Worm (Caenorhabditis elegans) whole organism, L4 larva: Measurements from ENCODE around the gene W07G4.5.

ENCODE experiments used
- F10B5.3 ChIP-seq: sonication (generic microtip); optimal IDR thresholded peaks from 2 replicates; lab custom pipeline; 2016; ENCODE audit warnings: mild to moderate bottlenecking, missing genetic modification characterization, missing compliant biosample characterization
- F26F4.8 ChIP-seq: fragments of 200-800 bp; sonication (Bioruptor generic); conservative IDR thresholded peaks from 2 replicates; pipeline ENCODE4 v1.3.6; 2022; ENCODE audit warnings: missing genetic modification characterization, missing compliant biosample characterization
- F44E2.7 ChIP-seq: fragments of 200-800 bp; sonication (Bioruptor generic); IDR thresholded peaks from 2 replicates; pipeline ENCODE4 v2.1.2; 2022; ENCODE audit warnings: missing genetic modification characterization, missing compliant biosample characterization
- F49E8.2 ChIP-seq: sonication (generic microtip); optimal IDR thresholded peaks from 2 replicates; lab custom pipeline; 2016; ENCODE audit warnings: missing compliant biosample characterization, mild to moderate bottlenecking, missing genetic modification characterization, borderline replicate concordance
- R02D3.7 ChIP-seq: fragments of 150-350 bp; sonication (generic microtip); optimal IDR thresholded peaks from 3 replicates; lab custom pipeline; 2014; ENCODE audit warnings: missing biosample characterization, missing genetic modification characterization
- T20F7.1 ChIP-seq: fragments of 200-800 bp; sonication (Bioruptor generic); optimal IDR thresholded peaks from 2 replicates; lab custom pipeline; 2018; ENCODE audit warnings: mild to moderate bottlenecking, missing genetic modification characterization, missing compliant biosample characterization
- Y48G9A.11 ChIP-seq: fragments of 200-800 bp; sonication (Bioruptor generic); IDR thresholded peaks from 2 replicates; pipeline ENCODE4 v1.3.6; 2022; ENCODE audit warnings: missing genetic modification reagents, missing genetic modification characterization, missing compliant biosample characterization
- ZK337.2 ChIP-seq: fragments of 200-800 bp; sonication (Bioruptor generic); IDR thresholded peaks from 2 replicates; pipeline ENCODE4 v1.3.6; 2022; ENCODE audit warnings: missing genetic modification reagents, missing genetic modification characterization, missing compliant biosample characterization
- ama-1 ChIP-seq: fragments of 150-350 bp; optimal IDR thresholded peaks from 2 replicates; lab custom pipeline; 2014; ENCODE audit warnings: inconsistent platforms, mixed read lengths
- ceh-32 ChIP-seq: sonication (generic microtip); optimal IDR thresholded peaks from 2 replicates; lab custom pipeline; 2016; ENCODE audit warnings: mild to moderate bottlenecking, missing genetic modification characterization, missing compliant biosample characterization; ENCODE audit not compliant: poor library complexity
- ceh-44 ChIP-seq: fragments of 200-800 bp; sonication (Bioruptor generic); IDR thresholded peaks from 2 replicates; pipeline ENCODE4 v1.3.6; 2022; ENCODE audit warnings: missing genetic modification reagents, missing genetic modification characterization, missing compliant biosample characterization
- ces-1 ChIP-seq: fragments of 150-350 bp; sonication (generic microtip); optimal IDR thresholded peaks from 4 replicates; lab custom pipeline; 2014; ENCODE audit warnings: missing biosample characterization, missing genetic modification reagents, missing genetic modification characterization
- daf-16 ChIP-seq, 3 experiments: sonication (generic microtip); optimal IDR thresholded peaks; 2 replicates each; lab custom pipeline; 2016 to 2017; ENCODE audit warnings: missing genetic modification characterization in 3 of 3, missing genetic modification reagents in 3 of 3, mild to moderate bottlenecking in 2 of 3, missing compliant biosample characterization in 2 of 3, missing biosample characterization in 1 of 3, moderate library complexity in 1 of 3
- daf-8 ChIP-seq: fragments of 200-800 bp; sonication (Bioruptor generic); IDR thresholded peaks from 2 replicates; pipeline ENCODE4 v1.3.6; 2022; ENCODE audit warnings: missing genetic modification characterization, missing compliant biosample characterization
- dmd-6 ChIP-seq: fragments of 200-800 bp; sonication (Bioruptor generic); IDR thresholded peaks from 2 replicates; pipeline ENCODE4 v1.3.6; 2022; ENCODE audit warnings: missing genetic modification reagents, missing genetic modification characterization, missing compliant biosample characterization
- dmd-8 ChIP-seq: fragments of 200-800 bp; sonication (Bioruptor generic); IDR thresholded peaks from 2 replicates; pipeline ENCODE4 v1.3.6; 2022; ENCODE audit warnings: missing genetic modification characterization, missing compliant biosample characterization
- dmd-9 ChIP-seq: fragments of 200-800 bp; sonication (Bioruptor generic); IDR thresholded peaks from 2 replicates; pipeline ENCODE4 v1.3.6; 2022; ENCODE audit warnings: missing genetic modification reagents, missing genetic modification characterization, missing compliant biosample characterization
- dve-1 ChIP-seq: sonication (generic microtip); optimal IDR thresholded peaks from 2 replicates; lab custom pipeline; 2017; ENCODE audit warnings: antibody characterized with exemption, mild to moderate bottlenecking, missing genetic modification characterization, missing compliant biosample characterization; ENCODE audit not compliant: insufficient read depth
- fkh-10 ChIP-seq: fragments of 150-350 bp; optimal IDR thresholded peaks from 2 replicates; lab custom pipeline; 2014; ENCODE audit warnings: missing biosample characterization, missing genetic modification reagents, missing genetic modification characterization
- hlh-11 ChIP-seq: fragments of 200-800 bp; sonication (Bioruptor generic); optimal IDR thresholded peaks from 2 replicates; lab custom pipeline; 2018; ENCODE audit warnings: mild to moderate bottlenecking, missing genetic modification characterization, missing compliant biosample characterization
- lin-1 ChIP-seq: fragments of 200-800 bp; sonication (Bioruptor generic); IDR thresholded peaks from 2 replicates; pipeline ENCODE4 v1.3.6; 2022; ENCODE audit warnings: missing genetic modification reagents, missing genetic modification characterization, missing compliant biosample characterization
- lin-29 ChIP-seq: fragments of 200-800 bp; sonication (Bioruptor generic); IDR thresholded peaks from 2 replicates; pipeline ENCODE4 v1.3.6; 2022; ENCODE audit warnings: missing genetic modification reagents, missing genetic modification characterization, missing compliant biosample characterization
- lin-39 ChIP-seq: fragments of 150-350 bp; optimal IDR thresholded peaks from 2 replicates; lab custom pipeline; 2014; ENCODE audit warnings: missing biosample characterization, missing genetic modification reagents, missing genetic modification characterization
- lir-3 ChIP-seq: sonication (generic microtip); optimal IDR thresholded peaks from 2 replicates; lab custom pipeline; 2016; ENCODE audit warnings: mild to moderate bottlenecking, missing genetic modification characterization, missing compliant biosample characterization
- mes-2 ChIP-seq: sonication (generic microtip); optimal IDR thresholded peaks from 2 replicates; lab custom pipeline; 2016; ENCODE audit warnings: missing genotype, mild to moderate bottlenecking, missing genetic modification characterization, missing compliant biosample characterization; ENCODE audit not compliant: poor library complexity, severe bottlenecking
- nhr-10 ChIP-seq: fragments of 150-350 bp; optimal IDR thresholded peaks from 2 replicates; lab custom pipeline; 2014; ENCODE audit warnings: missing biosample characterization, missing genetic modification characterization
- nhr-28 ChIP-seq: fragments of 150-350 bp; optimal IDR thresholded peaks from 2 replicates; lab custom pipeline; 2014; ENCODE audit warnings: missing biosample characterization, missing genetic modification characterization
- nhr-42 ChIP-seq: fragments of 200-800 bp; sonication (Bioruptor generic); IDR thresholded peaks from 2 replicates; pipeline ENCODE4 v1.3.6; 2022; ENCODE audit warnings: missing genetic modification characterization, missing compliant biosample characterization
- nhr-48 ChIP-seq: sonication (generic microtip); optimal IDR thresholded peaks from 2 replicates; lab custom pipeline; 2016; ENCODE audit warnings: mild to moderate bottlenecking, missing genetic modification characterization, missing compliant biosample characterization
- nhr-77 ChIP-seq: fragments of 150-350 bp; optimal IDR thresholded peaks from 2 replicates; lab custom pipeline; 2014; ENCODE audit warnings: missing biosample characterization, missing genetic modification characterization
- php-3 ChIP-seq: fragments of 200-800 bp; sonication (Bioruptor generic); IDR thresholded peaks from 2 replicates; pipeline ENCODE4 v1.3.6; 2022; ENCODE audit warnings: missing genetic modification reagents, missing genetic modification characterization, missing compliant biosample characterization
- pqm-1 ChIP-seq: sonication (generic microtip); optimal IDR thresholded peaks from 2 replicates; lab custom pipeline; 2017; ENCODE audit warnings: missing biosample characterization, missing genetic modification characterization
- rbr-2 ChIP-seq: sonication (generic microtip); optimal IDR thresholded peaks from 2 replicates; lab custom pipeline; 2016; ENCODE audit warnings: missing genotype, missing genetic modification characterization, missing compliant biosample characterization
- saeg-2 ChIP-seq: fragments of 200-800 bp; sonication (Bioruptor generic); IDR thresholded peaks from 2 replicates; pipeline ENCODE4 v1.3.6; 2022; ENCODE audit warnings: missing genetic modification reagents, missing genetic modification characterization, missing compliant biosample characterization
- set-16 ChIP-seq: fragments of 200-800 bp; sonication (Bioruptor generic); IDR thresholded peaks from 2 replicates; pipeline ENCODE4 v1.3.6; 2022; ENCODE audit warnings: missing genetic modification reagents, missing genetic modification characterization, missing compliant biosample characterization
- skn-1 ChIP-seq: fragments of 150-350 bp; optimal IDR thresholded peaks from 2 replicates; lab custom pipeline; 2014; ENCODE audit warnings: missing biosample characterization, missing genetic modification characterization
- spr-3 ChIP-seq: fragments of 200-800 bp; sonication (Bioruptor generic); optimal IDR thresholded peaks from 2 replicates; lab custom pipeline; 2018; ENCODE audit warnings: mild to moderate bottlenecking, missing genetic modification characterization, missing compliant biosample characterization
- tag-97 ChIP-seq: fragments of 200-800 bp; sonication (Bioruptor generic); IDR thresholded peaks from 2 replicates; pipeline ENCODE4 v1.3.6; 2022; ENCODE audit warnings: missing genetic modification characterization, missing compliant biosample characterization
- unc-130 ChIP-seq: sonication (generic microtip); optimal IDR thresholded peaks from 2 replicates; lab custom pipeline; 2016; ENCODE audit warnings: missing genetic modification reagents, missing genetic modification characterization, missing compliant biosample characterization
- unc-39 ChIP-seq: sonication (generic microtip); optimal IDR thresholded peaks from 2 replicates; lab custom pipeline; 2017; ENCODE audit warnings: missing biosample characterization, missing genetic modification characterization
- unc-62 ChIP-seq, 3 experiments: fragments of 150-350 bp in 1 of 3; sonication (generic microtip); optimal IDR thresholded peaks in 2 of 3; peaks in 1 of 3; 1 replicate in 1 of 3; 2 replicates in 2 of 3; lab custom pipeline; 2014 to 2017; ENCODE audit warnings: missing biosample characterization in 3 of 3, missing genetic modification characterization in 3 of 3, missing genetic modification reagents in 3 of 3, missing genotype in 1 of 3
- zfp-2 ChIP-seq: sonication (generic microtip); optimal IDR thresholded peaks from 2 replicates; lab custom pipeline; 2016; ENCODE audit warnings: mild to moderate bottlenecking, missing genetic modification characterization, missing compliant biosample characterization
- zfp-3 ChIP-seq: fragments of 200-800 bp; sonication (Bioruptor generic); conservative IDR thresholded peaks from 2 replicates; pipeline ENCODE4 v1.3.6; 2022; ENCODE audit warnings: missing genetic modification reagents, missing genetic modification characterization, missing compliant biosample characterization
- zip-11 ChIP-seq: fragments of 200-800 bp; sonication (Bioruptor generic); IDR thresholded peaks from 2 replicates; pipeline ENCODE4 v1.3.6; 2022; ENCODE audit warnings: missing genetic modification characterization, missing compliant biosample characterization
- ztf-11 ChIP-seq: fragments of 150-350 bp; optimal IDR thresholded peaks from 2 replicates; lab custom pipeline; 2014; ENCODE audit warnings: missing biosample characterization, missing genetic modification characterization

Gene W07G4.5

DNA sequence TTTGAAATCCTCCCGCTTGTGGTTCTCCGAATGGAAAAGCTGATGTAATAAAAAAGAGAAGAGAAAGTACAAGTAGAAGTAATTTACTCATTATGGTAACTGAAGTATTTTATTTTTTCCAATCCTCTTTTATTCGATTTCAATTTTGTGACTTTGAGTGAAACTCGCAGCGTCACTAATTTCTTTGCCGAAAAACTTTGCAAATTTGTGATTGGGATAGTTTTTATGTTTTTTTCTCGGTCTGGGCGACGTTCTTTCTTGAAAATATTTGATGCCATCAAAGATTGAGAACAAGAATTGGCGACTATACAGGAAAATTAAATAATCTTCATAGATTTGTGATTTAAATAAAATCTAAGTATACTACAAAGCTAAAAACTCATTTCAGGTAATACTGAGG, 48.2 kb upstream of the W07G4.5 start, which contains the start of gene far-4:
Gene far-4, minus strand, starts transcription at position 101 of the 400 bp plus-strand sequence.
- TF ChIP-seq mes-2 (tag; lab: Kevin White, UChicago) = no peak
- no peak for TF ChIP-seq fkh-10 (GFP tag; lab: Kevin White, UChicago)
- TF ChIP-seq dmd-8 = no peak
- TF ChIP-seq F44E2.7 (GFP tag; lab: Robert Waterston, UW) = no peak
- no peak for TF ChIP-seq dmd-9 (GFP tag; lab: Robert Waterston, UW)

DNA sequence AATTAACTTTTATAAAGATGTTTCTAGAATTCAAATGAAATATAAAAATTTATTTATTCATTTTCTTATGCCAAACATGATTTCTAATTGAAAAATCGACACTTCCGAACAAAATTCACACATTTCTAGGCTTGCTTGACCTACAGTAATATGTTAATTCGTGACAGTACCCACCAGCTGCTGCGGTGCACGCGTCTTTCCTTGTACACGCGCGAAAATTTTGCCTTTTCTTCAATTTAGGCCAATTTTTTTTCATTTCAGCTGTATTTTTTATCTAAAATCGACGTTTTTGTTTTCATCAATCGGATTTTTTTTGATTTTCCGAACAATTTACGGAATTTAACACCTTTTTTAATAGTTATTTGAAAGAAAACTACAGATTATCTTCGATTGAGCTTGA, 47.7 kb upstream of the W07G4.5 start:
- TF ChIP-seq zfp-3 (no peak), unc-130 (GFP tag; lab: Kevin White, UChicago) (peak; percentile 73), F49E8.2 (peak; percentile 38), Y48G9A.11 (GFP tag; lab: Robert Waterston, UW) (peak; percentile 70)
- TF ChIP-seq, all 104 proteins: peak for 3

DNA sequence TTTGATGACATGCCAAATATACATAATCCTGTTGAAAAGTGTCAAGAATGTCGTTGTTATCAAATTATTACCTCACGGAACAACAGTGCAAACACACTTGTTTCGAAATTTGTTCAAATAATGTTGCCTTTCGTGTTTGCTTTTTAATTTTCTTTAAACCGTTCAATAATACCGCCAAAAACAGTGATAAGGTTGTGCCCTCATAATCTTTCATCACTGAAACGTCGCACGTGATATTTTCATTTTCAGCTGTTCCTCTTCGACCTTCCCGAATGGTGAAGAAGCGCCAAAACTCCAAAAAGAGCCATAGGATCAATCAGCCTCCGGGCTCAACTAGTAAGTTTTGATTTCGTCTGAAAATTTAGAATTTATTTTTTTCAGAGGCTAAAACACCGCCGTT, 45.7 kb upstream of the W07G4.5 start, which contains the start of gene inft-2:
Gene inft-2, plus strand, starts transcription at position 248 of the 400 bp plus-strand sequence.
- 0 out of 2 replicates have a peak, but pooled peaks have one; percentile 10 for TF ChIP-seq lin-1 (GFP tag; lab: Robert Waterston, UW)
- peak; percentile 33 for TF ChIP-seq hlh-11
- no peak for TF ChIP-seq nhr-42
- TF ChIP-seq saeg-2 (GFP tag; lab: Robert Waterston, UW) = 0 out of 2 replicates have a peak, but pooled peaks have one; percentile 30
- TF ChIP-seq nhr-10 (tag; lab: Kevin White, UChicago) = no peak
- TF ChIP-seq pqm-1 (tag; lab: Kevin White, UChicago) = peak; percentile 19
- peak; percentile 60 for TF ChIP-seq dve-1
- peak; percentile 35 for TF ChIP-seq nhr-28 (tag; lab: Kevin White, UChicago)
- TF ChIP-seq ztf-11 (tag; lab: Kevin White, UChicago) = no peak
- no peak for TF ChIP-seq F10B5.3 (tag; lab: Kevin White, UChicago)
- TF ChIP-seq ces-1 (GFP tag; lab: Kevin White, UChicago) = no peak
- peak; percentile 46 for TF ChIP-seq dmd-6
- TF ChIP-seq daf-8 (GFP tag; lab: Robert Waterston, UW) = no peak
- no peak for TF ChIP-seq daf-16 (GFP tag; optimal IDR thresholded peaks at IDR 0.05; lab: Kevin White, UChicago)
- TF ChIP-seq daf-16 (tag; optimal IDR thresholded peaks at IDR 0.05; lab: Kevin White, UChicago) = peak; percentile 69
- peak; percentile 21 for TF ChIP-seq nhr-77 (tag; lab: Kevin White, UChicago)
- no peak for TF ChIP-seq unc-39 (tag; lab: Kevin White, UChicago)
- no peak for TF ChIP-seq skn-1 (tag; lab: Kevin White, UChicago)

DNA sequence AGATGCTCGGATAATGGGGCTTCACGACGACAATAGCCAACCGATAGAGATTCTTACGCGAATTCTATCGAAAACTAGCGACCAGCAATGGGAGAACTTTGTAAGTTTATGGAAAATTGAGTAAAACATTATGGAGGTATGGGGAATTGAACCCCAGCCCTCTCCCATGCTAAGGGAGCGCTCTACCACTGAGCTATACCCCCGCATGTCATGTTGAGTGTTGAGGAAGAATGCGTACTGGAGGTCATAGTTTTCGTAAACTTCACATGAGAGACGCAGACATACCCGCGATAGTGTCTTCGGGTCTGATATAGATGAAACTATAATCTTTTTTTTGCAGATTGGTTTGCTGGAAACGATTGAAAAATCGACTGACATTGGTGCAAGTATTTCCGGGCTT, 44.4 kb upstream of the W07G4.5 start:
- TF ChIP-seq ZK337.2 (GFP tag; lab: Robert Waterston, UW) (0 out of 2 replicates have a peak, but pooled peaks have one; percentile 49), set-16 (GFP tag; lab: Robert Waterston, UW) (no peak), T20F7.1 (GFP tag; lab: Kevin White, UChicago) (no peak), php-3 (peak; percentile 50), rbr-2 (tag; lab: Kevin White, UChicago) (peak; percentile 68), lin-1 (GFP tag; lab: Robert Waterston, UW) (peak; percentile 75), ceh-44 (GFP tag; lab: Robert Waterston, UW) (peak; percentile 77; the same call in 1 of the 2 replicates), spr-3 (GFP tag; lab: Kevin White, UChicago) (peak; percentile 86), dmd-9 (GFP tag; lab: Robert Waterston, UW) (0 out of 2 replicates have a peak, but pooled peaks have one; percentile 41), nhr-48 (tag; lab: Kevin White, UChicago) (peak; percentile 68), ama-1 (lab: Kevin White, UChicago) (no peak), tag-97 (GFP tag; lab: Robert Waterston, UW) (no peak), lin-29 (GFP tag; lab: Robert Waterston, UW) (no peak), ceh-32 (tag; lab: Kevin White, UChicago) (peak; percentile 25), lir-3 (tag; lab: Kevin White, UChicago) (peak; percentile 14), unc-130 (GFP tag; lab: Kevin White, UChicago) (peak; percentile 50), lin-39 (tag; lab: Kevin White, UChicago) (no peak), unc-62 (GFP tag; optimal IDR thresholded peaks at IDR 0.05 in 1 of 2; lab: Kevin White, UChicago) (no peak), unc-62 (tag; optimal IDR thresholded peaks at IDR 0.05; lab: Kevin White, UChicago) (no peak), zfp-2 (tag; lab: Kevin White, UChicago) (no peak), R02D3.7 (no peak), F26F4.8 (GFP tag; lab: Robert Waterston, UW) (0 out of 2 replicates have a peak, but pooled peaks have one; percentile 55), nhr-42 (0 out of 2 replicates have a peak, but pooled peaks have one; percentile 48), nhr-28 (tag; lab: Kevin White, UChicago) (peak; percentile 72), zip-11 (GFP tag; lab: Robert Waterston, UW) (peak; percentile 80; the same call in 1 of the 2 replicates)
